Worm (Caenorhabditis elegans) whole organism, L2 larva: ENCODE results near the gene eif-3.D.
A peak's percentile ranks its signal among the peaks of the same experiment; 100 is the strongest.

Experiments
- ama-1 ChIP-seq: fragments of 150-350 bp; optimal IDR thresholded peaks from 2 replicates; lab custom pipeline; 2018; ENCODE audit warnings: inconsistent platforms
- blmp-1 ChIP-seq: sonication (generic microtip); optimal IDR thresholded peaks from 2 replicates; lab custom pipeline; 2017; ENCODE audit warnings: missing genetic modification characterization, mild to moderate bottlenecking, missing compliant biosample characterization, antibody characterized with exemption, moderate library complexity; ENCODE audit not compliant: insufficient read depth
- dmd-4 ChIP-seq: sonication (generic microtip); optimal IDR thresholded peaks from 2 replicates; lab custom pipeline; 2017; ENCODE audit warnings: missing biosample characterization, missing genetic modification characterization
- egl-27 ChIP-seq: sonication (generic microtip); optimal IDR thresholded peaks from 3 replicates; lab custom pipeline; 2017; ENCODE audit warnings: missing biosample characterization, missing genetic modification reagents, missing genetic modification characterization
- elt-3 ChIP-seq: sonication (generic microtip); optimal IDR thresholded peaks from 2 replicates; lab custom pipeline; 2017; ENCODE audit warnings: missing biosample characterization, missing genetic modification characterization
- fos-1 ChIP-seq: fragments of 150-350 bp; optimal IDR thresholded peaks from 2 replicates; lab custom pipeline; 2014; ENCODE audit warnings: missing biosample characterization, missing genetic modification characterization
- lsy-2 ChIP-seq, 2 experiments: fragments of 150-350 bp in 1 of 2; sonication (generic microtip) in 1 of 2; optimal IDR thresholded peaks; 2 replicates each; lab custom pipeline; 2014 to 2017; ENCODE audit warnings: missing biosample characterization in 2 of 2, missing genetic modification characterization in 2 of 2
- mdl-1 ChIP-seq, 2 experiments: fragments of 150-350 bp in 1 of 2; sonication (generic microtip) in 1 of 2; optimal IDR thresholded peaks; 2 replicates each; lab custom pipeline; 2017; ENCODE audit warnings: missing biosample characterization in 2 of 2, missing genetic modification characterization in 2 of 2
- nhr-129 ChIP-seq: fragments of 150-350 bp; optimal IDR thresholded peaks from 2 replicates; lab custom pipeline; 2014; ENCODE audit warnings: missing biosample characterization, missing genetic modification characterization
- nhr-237 ChIP-seq: fragments of 150-350 bp; optimal IDR thresholded peaks from 2 replicates; lab custom pipeline; 2014; ENCODE audit warnings: missing biosample characterization, missing genetic modification characterization
- skn-1 ChIP-seq: sonication (generic microtip); optimal IDR thresholded peaks from 2 replicates; lab custom pipeline; 2017; ENCODE audit warnings: missing biosample characterization, missing genetic modification characterization
- snpc-4 ChIP-seq: fragments of 150-350 bp; optimal IDR thresholded peaks from 2 replicates; lab custom pipeline; 2014; ENCODE audit warnings: missing biosample characterization, missing genetic modification characterization
- unc-55 ChIP-seq: fragments of 150-350 bp; sonication (generic microtip); optimal IDR thresholded peaks from 3 replicates; lab custom pipeline; 2014; ENCODE audit warnings: missing biosample characterization, missing genetic modification reagents, missing genetic modification characterization

DNA sequence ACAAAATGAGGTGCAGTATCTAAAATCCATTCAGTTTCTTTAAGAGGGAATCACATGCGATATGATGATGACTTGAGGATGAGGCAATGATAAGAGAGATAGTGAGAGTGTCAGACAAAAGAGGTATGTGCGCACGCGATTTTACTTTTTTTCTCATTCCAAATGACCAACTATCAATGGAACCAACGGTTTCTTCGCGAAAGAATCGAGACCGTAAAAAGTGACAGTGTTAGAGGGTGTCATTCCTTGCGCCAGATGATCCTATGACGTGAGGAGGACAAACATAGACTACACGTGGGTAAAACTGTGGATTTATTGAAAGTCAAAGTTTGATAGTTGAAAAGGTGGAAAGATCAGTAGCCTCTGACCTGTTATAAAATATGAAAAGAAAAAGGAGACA lies 12.4 kb upstream of the eif-3.D start:
- TF ChIP-seq nhr-237: no peak
- TF ChIP-seq ama-1 (lab: Kevin White, UChicago): no peak
- no peak for TF ChIP-seq lsy-2 (tag; optimal IDR thresholded peaks at IDR 0.05; lab: Kevin White, UChicago)
- peak; percentile 28 for TF ChIP-seq fos-1 (tag; lab: Kevin White, UChicago)
- peak; percentile 78 for TF ChIP-seq nhr-129 (tag; lab: Kevin White, UChicago)
- no peak for TF ChIP-seq snpc-4 (tag; lab: Kevin White, UChicago)
- TF ChIP-seq unc-55: no peak
- no peak for TF ChIP-seq skn-1
- no peak for TF ChIP-seq elt-3 (tag; lab: Kevin White, UChicago)
- no peak for TF ChIP-seq dmd-4 (tag; lab: Kevin White, UChicago)
- no peak for TF ChIP-seq egl-27 (tag; lab: Kevin White, UChicago)
- peak; percentile 80 for TF ChIP-seq blmp-1 (tag; lab: Kevin White, UChicago)
- peak in 1 of 2 experiments; percentile 39 for TF ChIP-seq mdl-1 (tag; optimal IDR thresholded peaks at IDR 0.05; lab: Kevin White, UChicago)
